Worm (Caenorhabditis elegans) whole organism, early embryonic: ENCODE measurements around the gene nspe-1.

Experiments used
- B0310.2 ChIP-seq: sonication (generic microtip); optimal IDR thresholded peaks from 2 replicates; lab custom pipeline; 2016; ENCODE audit warnings: mild to moderate bottlenecking, missing genetic modification characterization, missing compliant biosample characterization
- F13C5.2 ChIP-seq: sonication (generic microtip); optimal IDR thresholded peaks from 2 replicates; lab custom pipeline; 2017; ENCODE audit warnings: mild to moderate bottlenecking, missing genetic modification characterization, inconsistent platforms, missing compliant biosample characterization
- ama-1 ChIP-seq: fragments of 150-350 bp; optimal IDR thresholded peaks from 2 replicates; lab custom pipeline; 2014
- tbx-37 ChIP-seq: fragments of 200-800 bp; sonication (Bioruptor generic); conservative IDR thresholded peaks from 2 replicates; pipeline ENCODE4 v1.3.6; 2022; ENCODE audit warnings: missing genetic modification reagents, missing genetic modification characterization, missing compliant biosample characterization

DNA sequence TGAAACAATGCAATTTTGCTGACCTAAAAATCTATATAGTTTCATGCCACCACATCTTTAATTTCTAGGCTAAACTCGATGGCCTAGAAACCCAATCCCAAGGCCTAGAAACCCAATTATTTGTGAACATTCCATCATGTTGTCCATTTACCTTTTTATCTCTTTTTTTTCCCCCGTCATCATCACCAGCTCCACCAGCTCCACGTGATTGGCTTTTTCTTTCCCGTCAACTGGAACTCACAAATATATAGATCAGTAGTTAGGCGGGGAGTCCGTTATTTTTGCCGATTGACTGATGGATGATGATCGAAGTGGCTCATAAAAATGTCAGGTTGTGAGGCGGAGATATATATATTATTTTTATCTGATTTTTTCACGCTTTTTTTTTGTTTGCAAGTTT, 37.7 kb upstream of the nspe-1 start:
- TF ChIP-seq B0310.2 (tag; lab: Kevin White, UChicago) (no peak), ama-1 (lab: Kevin White, UChicago) (no peak), tbx-37 (GFP tag; lab: Robert Waterston, UW) (no peak), F13C5.2 (no peak)
